Worm (Caenorhabditis elegans) whole organism, midembryonic: Measurements from ENCODE around the gene spe-17.
A peak's percentile ranks its signal among the peaks of the same experiment; 100 is the strongest.

ENCODE experiments used
- T22C8.4 ChIP-seq: fragments of 200-800 bp; sonication (Bioruptor generic); IDR thresholded peaks from 2 replicates; pipeline ENCODE4 v1.3.6; 2022; ENCODE audit warnings: missing genetic modification characterization, missing compliant biosample characterization
- cog-1 ChIP-seq: sonication (generic microtip); optimal IDR thresholded peaks from 2 replicates; lab custom pipeline; 2016; ENCODE audit warnings: missing genetic modification characterization, missing compliant biosample characterization
- flt-1 ChIP-seq: fragments of 200-800 bp; sonication (Bioruptor generic); IDR thresholded peaks from 2 replicates; pipeline ENCODE4 v1.3.6; 2022; ENCODE audit warnings: missing genetic modification characterization, missing compliant biosample characterization
- klf-2 ChIP-seq: fragments of 200-800 bp; sonication (Bioruptor generic); conservative IDR thresholded peaks from 2 replicates; pipeline ENCODE4 v1.3.6; 2022; ENCODE audit warnings: missing genetic modification reagents, missing genetic modification characterization, missing compliant biosample characterization
- ref-1 ChIP-seq: fragments of 200-800 bp; sonication (Bioruptor generic); conservative IDR thresholded peaks from 2 replicates; pipeline ENCODE4 v1.3.6; 2022; ENCODE audit warnings: missing genetic modification reagents, missing genetic modification characterization, missing compliant biosample characterization
- tab-1 ChIP-seq: fragments of 200-800 bp; sonication (Bioruptor generic); IDR thresholded peaks from 2 replicates; pipeline ENCODE4 v1.3.6; 2022; ENCODE audit warnings: missing genetic modification characterization, missing compliant biosample characterization
- ztf-23 ChIP-seq: fragments of 200-800 bp; sonication (Bioruptor generic); IDR thresholded peaks from 2 replicates; pipeline ENCODE4 v1.3.6; 2022; ENCODE audit warnings: missing genetic modification reagents, missing genetic modification characterization, missing compliant biosample characterization
- ztf-29 ChIP-seq: fragments of 200-800 bp; sonication (Bioruptor generic); IDR thresholded peaks from 2 replicates; pipeline ENCODE4 v1.3.6; 2022; ENCODE audit warnings: missing genetic modification reagents, missing genetic modification characterization, missing compliant biosample characterization

- TF ChIP-seq cog-1 (tag; lab: Kevin White, UChicago) (no peak), klf-2 (no peak), flt-1 (no peak), ref-1 (no peak), ztf-29 (GFP tag; lab: Robert Waterston, UW) (no peak), T22C8.4 (GFP tag; lab: Robert Waterston, UW) (peak; percentile 53; the same call in 1 of the 2 replicates), tab-1 (no peak), ztf-23 (GFP tag; lab: Robert Waterston, UW) (no peak)
Observed at ce11 chrIV:12051049-12051792, 38.0 kb downstream of the spe-17 start, which contains the start of the genes bre-5 and spt-5.
